Worm (Caenorhabditis elegans): Measurements from ENCODE around the gene C07C7.1.

C07C7.1 gene

DNA sequence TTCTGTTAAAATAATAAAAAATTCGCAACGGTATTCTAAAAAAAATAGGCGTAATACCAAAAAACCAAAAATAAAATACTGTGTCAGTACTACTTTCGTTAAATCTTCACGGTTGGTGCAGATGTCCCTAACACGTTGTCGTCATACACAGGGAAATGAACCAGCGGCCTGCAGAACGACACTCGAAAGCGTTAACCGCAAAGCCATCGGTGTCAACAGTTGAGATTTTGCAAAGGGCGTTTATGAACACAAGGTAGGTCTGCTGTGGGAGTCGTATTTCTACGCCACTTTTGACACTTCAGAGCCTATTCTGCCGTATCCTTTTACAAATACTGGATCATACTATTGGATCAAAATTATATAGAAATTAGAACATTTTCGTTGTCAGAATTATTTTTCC is 6.5 kb downstream of the C07C7.1 start (continued):
- TF ChIP-seq T20F7.1 (GFP tag; optimal IDR thresholded peaks at IDR 0.05): peak; percentile 79
- TF ChIP-seq dmd-6 (GFP tag; IDR thresholded peaks at IDR 0.05): peak; percentile 68
- TF ChIP-seq nhr-6 (tag; optimal IDR thresholded peaks at IDR 0.05): no peak
- TF ChIP-seq daf-19 (GFP tag; conservative IDR thresholded peaks at IDR 0.05): no peak
- TF ChIP-seq Y5F2A.4 (GFP tag; optimal IDR thresholded peaks at IDR 0.05): peak; percentile 30
- 0 out of 2 replicates have a peak, but pooled peaks have one; percentile 29 for TF ChIP-seq saeg-2 (GFP tag; IDR thresholded peaks at IDR 0.05)
- peak; percentile 17 to 89 for TF ChIP-seq daf-16 (GFP tag; optimal IDR thresholded peaks at IDR 0.05)
- TF ChIP-seq daf-16 (tag; optimal IDR thresholded peaks at IDR 0.05): no peak
- no peak for TF ChIP-seq F44E2.7 (GFP tag; IDR thresholded peaks at IDR 0.05)
- TF ChIP-seq mdt-29 (GFP tag; IDR thresholded peaks at IDR 0.05): peak; percentile 45; the same call in 1 of the 2 replicates
- no peak for TF ChIP-seq cey-2 (tag; optimal IDR thresholded peaks at IDR 0.05; ENCODE audit: borderline replicate concordance, insufficient read depth)
- TF ChIP-seq mdl-1 (tag; optimal IDR thresholded peaks at IDR 0.05): peak in 1 of 2 experiments; percentile 71
- TF ChIP-seq daf-8 (GFP tag; IDR thresholded peaks at IDR 0.05): 0 out of 2 replicates have a peak, but pooled peaks have one; percentile 51
- peak; percentile 79; the same call in 1 of the 2 replicates for TF ChIP-seq dmd-8 (GFP tag; IDR thresholded peaks at IDR 0.05)
- TF ChIP-seq lin-1 (GFP tag; IDR thresholded peaks at IDR 0.05): no peak; the same call in 1 of the 2 replicates
- peak; percentile 75 for TF ChIP-seq tra-1 (GFP tag; IDR thresholded peaks at IDR 0.05)
- TF ChIP-seq rbr-2 (tag; optimal IDR thresholded peaks at IDR 0.05): peak; percentile 58
- peak; percentile 85; the same call in 1 of the 2 replicates for TF ChIP-seq D1046.2 (GFP tag; IDR thresholded peaks at IDR 0.05)
- peak; percentile 59 for TF ChIP-seq nhr-28 (tag; optimal IDR thresholded peaks at IDR 0.05)
- peak; percentile 29 for TF ChIP-seq zfp-2 (tag; optimal IDR thresholded peaks at IDR 0.05)
- peak; percentile 79 for TF ChIP-seq hmg-1.1 (GFP tag; IDR thresholded peaks at IDR 0.05)
- peak; percentile 77 for TF ChIP-seq spr-3 (GFP tag; optimal IDR thresholded peaks at IDR 0.05)
- TF ChIP-seq ceh-44 (GFP tag; IDR thresholded peaks at IDR 0.05): 0 out of 2 replicates have a peak, but pooled peaks have one; percentile 50
- peak; percentile 14 for TF ChIP-seq nhr-77 (tag; optimal IDR thresholded peaks at IDR 0.05)
- peak; percentile 66 for TF ChIP-seq nhr-111 (GFP tag; optimal IDR thresholded peaks at IDR 0.05)
- peak; percentile 76 for TF ChIP-seq ZK337.2 (GFP tag; IDR thresholded peaks at IDR 0.05)
- peak; percentile 70 for TF ChIP-seq madf-9 (GFP tag; conservative IDR thresholded peaks at IDR 0.05)
- peak; percentile 46 for TF ChIP-seq lir-3 (tag; optimal IDR thresholded peaks at IDR 0.05)
- TF ChIP-seq ceh-62 (tag; optimal IDR thresholded peaks at IDR 0.05): no peak
- TF ChIP-seq lim-7 (GFP tag; IDR thresholded peaks at IDR 0.05): peak; percentile 80
- no peak for TF ChIP-seq lin-13 (GFP tag; optimal IDR thresholded peaks at IDR 0.05)
- TF ChIP-seq vab-7 (GFP tag; IDR thresholded peaks at IDR 0.05): peak; percentile 89
- TF ChIP-seq dmd-9 (GFP tag; IDR thresholded peaks at IDR 0.05): peak; percentile 70; the same call in 1 of the 2 replicates
- no peak for TF ChIP-seq pqm-1 (tag; optimal IDR thresholded peaks at IDR 0.05)
- TF ChIP-seq Y48G9A.11 (GFP tag; IDR thresholded peaks at IDR 0.05): peak; percentile 56; the same call in 1 of the 2 replicates

- TF ChIP-seq dve-1 (tag; optimal IDR thresholded peaks at IDR 0.05; ENCODE audit: insufficient read depth): peak; percentile 23
- TF ChIP-seq aha-1 (tag): peak; percentile 28
- no peak for TF ChIP-seq mes-2 (tag; optimal IDR thresholded peaks at IDR 0.05; ENCODE audit: poor library complexity, severe bottlenecking)
Observed at ce11 chrIV:9192522-9192921, 7.9 kb downstream of the C07C7.1 start, which contains the start of gene C46C2.5. Gene C46C2.5, minus strand, starts transcription at chrIV:9192622.

ce11 chrIV:9194524-9194923 is 9.9 kb downstream of the C07C7.1 start, which contains the start of gene C46C2.7:
Gene C46C2.7, plus strand, starts transcription at chrIV:9194824.
- TF ChIP-seq lin-38 (GFP tag; IDR thresholded peaks at IDR 0.05) (0 out of 2 replicates have a peak, but pooled peaks have one; percentile 7), lsy-2 (tag; optimal IDR thresholded peaks at IDR 0.05) (peak in 1 of 2 experiments; percentile 16)

Measured in whole organism, L4 larva.